Fruit fly (Drosophila melanogaster) S2 (cell line): ENCODE results near the gene TwdlD.

Experiments used
- CG8478 ChIP-seq: fragments of >200 bp; optimal IDR thresholded peaks from 2 replicates; lab custom pipeline; 2018
- CTCF ChIP-seq, 2 experiments: fragments of >200 bp; optimal IDR thresholded peaks; 2 replicates each; lab custom pipeline; 2018

TwdlD gene

dm6 chr3R:26639503-26640075 lies at the start of gene TwdlD:
Gene TwdlD, plus strand, starts transcription at chr3R:26640025.
- TF ChIP-seq CTCF (optimal IDR thresholded peaks at IDR 0.05; lab: Kevin White, UChicago) = no peak
- TF ChIP-seq CG8478 (lab: Kevin White, UChicago) = no peak

- TF ChIP-seq CG8478 (lab: Kevin White, UChicago) (no peak), CTCF (optimal IDR thresholded peaks at IDR 0.05; lab: Kevin White, UChicago) (no peak)
Measured at dm6 chr3R:26593847-26594542, 45.8 kb upstream of the TwdlD start.

dm6 chr3R:26606498-26606897 lies 33.3 kb upstream of the TwdlD start:
- TF ChIP-seq CTCF (optimal IDR thresholded peaks at IDR 0.05; lab: Kevin White, UChicago) (no peak), CG8478 (lab: Kevin White, UChicago) (no peak)

dm6 chr3R:26615428-26615827 lies 24.4 kb upstream of the TwdlD start:
- no peak for TF ChIP-seq CG8478 (lab: Kevin White, UChicago)
- TF ChIP-seq CTCF (optimal IDR thresholded peaks at IDR 0.05; lab: Kevin White, UChicago) = no peak

dm6 chr3R:26618818-26619217 lies 21.0 kb upstream of the TwdlD start, which contains the start of gene TwdlM:
Gene TwdlM, plus strand, starts transcription at chr3R:26619118.
- no peak for TF ChIP-seq CTCF (optimal IDR thresholded peaks at IDR 0.05; lab: Kevin White, UChicago)

dm6 chr3R:26621314-26621813 lies 18.5 kb upstream of the TwdlD start, which contains the start of gene TwdlP:
Gene TwdlP, minus strand, starts transcription at chr3R:26621364.
- TF ChIP-seq CTCF (optimal IDR thresholded peaks at IDR 0.05; lab: Kevin White, UChicago) (no peak), CG8478 (lab: Kevin White, UChicago) (no peak)

dm6 chr3R:26623493-26623956 lies 16.3 kb upstream of the TwdlD start, which contains the start of gene TwdlB:
Gene TwdlB, minus strand, starts transcription at chr3R:26623543.
- TF ChIP-seq CTCF (optimal IDR thresholded peaks at IDR 0.05; lab: Kevin White, UChicago) (no peak), CG8478 (lab: Kevin White, UChicago) (no peak)

dm6 chr3R:26625552-26625951 lies 14.3 kb upstream of the TwdlD start, which contains the start of gene TwdlL:
Gene TwdlL, minus strand, starts transcription at chr3R:26625652.
- TF ChIP-seq CG8478 (lab: Kevin White, UChicago) (no peak), CTCF (optimal IDR thresholded peaks at IDR 0.05; lab: Kevin White, UChicago) (no peak)

dm6 chr3R:26626638-26627037 lies 13.2 kb upstream of the TwdlD start, which contains the start of gene TwdlO:
Gene TwdlO, minus strand, starts transcription at chr3R:26626738.
- TF ChIP-seq CTCF (optimal IDR thresholded peaks at IDR 0.05; lab: Kevin White, UChicago) (no peak), CG8478 (lab: Kevin White, UChicago) (no peak)

dm6 chr3R:26628624-26629023 lies 11.2 kb upstream of the TwdlD start, which contains the start of gene TwdlK:
Gene TwdlK, minus strand, starts transcription at chr3R:26628724.
- TF ChIP-seq CTCF (optimal IDR thresholded peaks at IDR 0.05; lab: Kevin White, UChicago) = no peak
- TF ChIP-seq CG8478 (lab: Kevin White, UChicago) = no peak

dm6 chr3R:26629618-26630017 lies 10.2 kb upstream of the TwdlD start, which contains the start of gene TwdlJ:
Gene TwdlJ, plus strand, starts transcription at chr3R:26629918.
- no peak for TF ChIP-seq CG8478 (lab: Kevin White, UChicago)
- no peak for TF ChIP-seq CTCF (optimal IDR thresholded peaks at IDR 0.05; lab: Kevin White, UChicago)

dm6 chr3R:26631334-26631919 lies 8.4 kb upstream of the TwdlD start, which contains the start of gene TwdlN:
Gene TwdlN, plus strand, starts transcription at chr3R:26631869.
- no peak for TF ChIP-seq CG8478 (lab: Kevin White, UChicago)

- TF ChIP-seq CG8478 (lab: Kevin White, UChicago) (no peak), CTCF (optimal IDR thresholded peaks at IDR 0.05; lab: Kevin White, UChicago) (no peak)
Measured at dm6 chr3R:26633010-26633409, 6.8 kb upstream of the TwdlD start.

dm6 chr3R:26633432-26633831 lies 6.4 kb upstream of the TwdlD start, which contains the start of gene TwdlH:
Gene TwdlH, plus strand, starts transcription at chr3R:26633732.
- no peak for TF ChIP-seq CG8478 (lab: Kevin White, UChicago)
- no peak for TF ChIP-seq CTCF (optimal IDR thresholded peaks at IDR 0.05; lab: Kevin White, UChicago)

dm6 chr3R:26634585-26634984 lies 5.2 kb upstream of the TwdlD start, which contains the start of gene TwdlR:
Gene TwdlR, plus strand, starts transcription at chr3R:26634885.
- no peak for TF ChIP-seq CTCF (optimal IDR thresholded peaks at IDR 0.05; lab: Kevin White, UChicago)
- no peak for TF ChIP-seq CG8478 (lab: Kevin White, UChicago)
